Fruit fly (Drosophila melanogaster) whole organism, prepupa: ENCODE results near the gene Nufip.

Source experiments
- CG10669 ChIP-seq: fragments of 200-800 bp; sonication (Bioruptor generic); optimal IDR thresholded peaks from 3 replicates; lab custom pipeline; 2018; ENCODE audit warnings: missing biosample characterization, mild to moderate bottlenecking, missing genetic modification characterization, moderate library complexity
- CG11294 ChIP-seq: fragments of 200-800 bp; sonication (Bioruptor generic); IDR thresholded peaks from 2 replicates; pipeline ENCODE4 v1.3.6; 2022; ENCODE audit warnings: missing biosample characterization, missing genetic modification characterization
- CG11762 ChIP-seq: fragments of 200-800 bp; sonication (Bioruptor generic); optimal IDR thresholded peaks from 3 replicates; lab custom pipeline; 2016; ENCODE audit warnings: missing biosample characterization, missing genetic modification characterization; ENCODE audit not compliant: insufficient read depth
- CG11902 ChIP-seq: fragments of 200-800 bp; sonication (Bioruptor generic); optimal IDR thresholded peaks from 3 replicates; lab custom pipeline; 2016; ENCODE audit warnings: missing biosample characterization, missing genetic modification characterization
- CG15336 ChIP-seq: fragments of 200-800 bp; sonication (Bioruptor generic); IDR thresholded peaks from 2 replicates; pipeline ENCODE4 v1.3.6; 2022; ENCODE audit warnings: missing biosample characterization, missing genetic modification characterization
- CG32006 ChIP-seq: fragments of 200-800 bp; sonication (Bioruptor generic); optimal IDR thresholded peaks from 3 replicates; lab custom pipeline; 2017; ENCODE audit warnings: missing biosample characterization, mild to moderate bottlenecking, missing genetic modification characterization
- CG34406 ChIP-seq: fragments of 200-800 bp; sonication (Bioruptor generic); optimal IDR thresholded peaks from 3 replicates; lab custom pipeline; 2016; ENCODE audit warnings: missing biosample characterization, missing genetic modification characterization
- CG3919 ChIP-seq: fragments of 200-800 bp; sonication (Bioruptor generic); optimal IDR thresholded peaks from 3 replicates; lab custom pipeline; 2016; ENCODE audit warnings: missing biosample characterization, missing genetic modification characterization
- CG4318 ChIP-seq: fragments of 200-800 bp; sonication (Bioruptor generic); optimal IDR thresholded peaks from 3 replicates; lab custom pipeline; 2017; ENCODE audit warnings: missing biosample characterization, mild to moderate bottlenecking, missing genetic modification characterization
- CG6276 ChIP-seq: fragments of 200-800 bp; sonication (Bioruptor generic); optimal IDR thresholded peaks from 2 replicates; lab custom pipeline; 2017; ENCODE audit warnings: missing biosample characterization, mild to moderate bottlenecking, missing genetic modification characterization
- CG6792 ChIP-seq: fragments of 200-800 bp; sonication (Bioruptor generic); optimal IDR thresholded peaks from 3 replicates; lab custom pipeline; 2016; ENCODE audit warnings: missing biosample characterization, missing genetic modification characterization
- CG6808 ChIP-seq: fragments of 200-800 bp; sonication (Bioruptor generic); optimal IDR thresholded peaks from 3 replicates; lab custom pipeline; 2017; ENCODE audit warnings: missing biosample characterization, missing genetic modification characterization, mild to moderate bottlenecking, moderate library complexity, missing genetic modification reagents
- CG6854 ChIP-seq: fragments of 200-800 bp; sonication (Bioruptor generic); optimal IDR thresholded peaks from 2 replicates; lab custom pipeline; 2017; ENCODE audit warnings: missing biosample characterization, mild to moderate bottlenecking, missing genetic modification characterization
- CG7368 ChIP-seq: fragments of 200-800 bp; sonication (Bioruptor generic); optimal IDR thresholded peaks from 3 replicates; lab custom pipeline; 2016; ENCODE audit warnings: missing biosample characterization, missing genetic modification characterization
- CG8119 ChIP-seq: fragments of 200-800 bp; sonication (Bioruptor generic); IDR thresholded peaks from 3 replicates; pipeline ENCODE4 v1.3.6; 2022; ENCODE audit warnings: missing biosample characterization, missing genetic modification characterization
- CG8319 ChIP-seq: fragments of 200-800 bp; sonication (Bioruptor generic); optimal IDR thresholded peaks from 3 replicates; lab custom pipeline; 2016; ENCODE audit warnings: missing biosample characterization, missing genetic modification characterization
- CG8632 ChIP-seq: fragments of 200-800 bp; sonication (Bioruptor generic); optimal IDR thresholded peaks from 3 replicates; lab custom pipeline; 2016; ENCODE audit warnings: missing biosample characterization, missing genetic modification characterization
- Eip75B ChIP-seq: fragments of 200-800 bp; sonication (Bioruptor generic); optimal IDR thresholded peaks from 3 replicates; lab custom pipeline; 2016; ENCODE audit warnings: missing biosample characterization, missing genetic modification characterization
- Eip78C ChIP-seq: fragments of 200-800 bp; sonication (Bioruptor generic); peaks from one replicate; lab custom pipeline; 2016; ENCODE audit warnings: missing biosample characterization, missing genetic modification characterization
- Ets21C ChIP-seq: fragments of 200-800 bp; sonication (Bioruptor generic); optimal IDR thresholded peaks from 3 replicates; lab custom pipeline; 2016; ENCODE audit warnings: missing biosample characterization, missing genetic modification characterization
- Ets96B ChIP-seq: fragments of 200-800 bp; optimal IDR thresholded peaks from 2 replicates; lab custom pipeline; 2019; ENCODE audit warnings: missing biosample characterization, mild to moderate bottlenecking, missing genetic modification characterization, moderate library complexity
- Gug ChIP-seq: fragments of 200-800 bp; sonication (Bioruptor generic); IDR thresholded peaks from 2 replicates; pipeline ENCODE4 v1.3.6; 2022; ENCODE audit warnings: missing biosample characterization, missing genetic modification characterization
- Hr38 ChIP-seq: sonication (Bioruptor generic); optimal IDR thresholded peaks from 2 replicates; lab custom pipeline; 2016; ENCODE audit warnings: missing biosample characterization, missing genetic modification characterization
- Hr39 ChIP-seq: fragments of 200-800 bp; sonication (Bioruptor generic); optimal IDR thresholded peaks from 2 replicates; lab custom pipeline; 2016; ENCODE audit warnings: missing biosample characterization, missing genetic modification characterization
- Hr4 ChIP-seq: fragments of 200-800 bp; sonication (Bioruptor generic); optimal IDR thresholded peaks from 3 replicates; lab custom pipeline; 2016; ENCODE audit warnings: missing biosample characterization, missing genetic modification characterization
- Lpt ChIP-seq: fragments of 200-800 bp; sonication (Bioruptor generic); optimal IDR thresholded peaks from 3 replicates; lab custom pipeline; 2016; ENCODE audit warnings: missing biosample characterization, missing genetic modification characterization
- Met ChIP-seq: fragments of 200-800 bp; sonication (Bioruptor generic); optimal IDR thresholded peaks from 3 replicates; lab custom pipeline; 2016; ENCODE audit warnings: missing biosample characterization, missing genetic modification characterization
- OdsH ChIP-seq: fragments of 200-800 bp; sonication (Bioruptor generic); optimal IDR thresholded peaks from 3 replicates; lab custom pipeline; 2016; ENCODE audit warnings: missing biosample characterization, missing genetic modification characterization
- Smox ChIP-seq: fragments of 200-800 bp; sonication (Bioruptor generic); optimal IDR thresholded peaks from 3 replicates; lab custom pipeline; 2016; ENCODE audit warnings: missing biosample characterization, missing genetic modification characterization
- Sox102F ChIP-seq: fragments of 200-800 bp; sonication (Bioruptor generic); optimal IDR thresholded peaks from 2 replicates; lab custom pipeline; 2016; ENCODE audit warnings: missing biosample characterization, mild to moderate bottlenecking, missing genetic modification characterization
- Sox14 ChIP-seq: fragments of 200-800 bp; sonication (Bioruptor generic); optimal IDR thresholded peaks from 3 replicates; lab custom pipeline; 2016; ENCODE audit warnings: missing biosample characterization, missing genetic modification characterization
- Sox15 ChIP-seq: fragments of 200-800 bp; sonication (Bioruptor generic); optimal IDR thresholded peaks from 3 replicates; lab custom pipeline; 2016; ENCODE audit warnings: missing biosample characterization, missing genetic modification characterization
- achi ChIP-seq: fragments of 200-800 bp; sonication (Bioruptor generic); optimal IDR thresholded peaks from 3 replicates; lab custom pipeline; 2016; ENCODE audit warnings: missing biosample characterization, missing genetic modification characterization
- acj6 ChIP-seq: fragments of 200-800 bp; sonication (Bioruptor generic); optimal IDR thresholded peaks from 3 replicates; lab custom pipeline; 2016; ENCODE audit warnings: missing biosample characterization, missing genetic modification characterization
- cyc ChIP-seq: fragments of 200-800 bp; sonication (Bioruptor generic); optimal IDR thresholded peaks from 3 replicates; lab custom pipeline; 2016; ENCODE audit warnings: missing biosample characterization, missing genetic modification characterization
- dac ChIP-seq: fragments of 200-800 bp; sonication (Bioruptor generic); optimal IDR thresholded peaks from 2 replicates; lab custom pipeline; 2017; ENCODE audit warnings: missing biosample characterization, mild to moderate bottlenecking, missing genetic modification characterization
- dsx ChIP-seq: fragments of 200-800 bp; optimal IDR thresholded peaks from 3 replicates; lab custom pipeline; 2019; ENCODE audit warnings: missing biosample characterization, mild to moderate bottlenecking, missing genetic modification characterization, moderate library complexity; ENCODE audit not compliant: poor library complexity, severe bottlenecking
- eg ChIP-seq: fragments of 200-800 bp; sonication (Bioruptor generic); IDR thresholded peaks from 3 replicates; pipeline ENCODE4 v1.3.6; 2022; ENCODE audit warnings: missing biosample characterization, missing genetic modification characterization
- fd85E ChIP-seq: fragments of 200-800 bp; sonication (Bioruptor generic); optimal IDR thresholded peaks from 3 replicates; lab custom pipeline; 2016; ENCODE audit warnings: missing biosample characterization, missing genetic modification characterization
- lz ChIP-seq: fragments of 200-800 bp; sonication (Bioruptor generic); optimal IDR thresholded peaks from 3 replicates; lab custom pipeline; 2016; ENCODE audit warnings: missing biosample characterization, missing genetic modification characterization
- net ChIP-seq: fragments of 200-800 bp; sonication (Bioruptor generic); optimal IDR thresholded peaks from 3 replicates; lab custom pipeline; 2016; ENCODE audit warnings: missing biosample characterization, missing genetic modification characterization
- pdm3 ChIP-seq: fragments of 200-800 bp; sonication (Bioruptor generic); optimal IDR thresholded peaks from 3 replicates; lab custom pipeline; 2016; ENCODE audit warnings: missing biosample characterization, missing genetic modification characterization
- salr ChIP-seq, 2 experiments: fragments of 200-800 bp; sonication (Bioruptor generic); optimal IDR thresholded peaks; 3 replicates each; lab custom pipeline; 2016 to 2018; ENCODE audit warnings: missing biosample characterization in 2 of 2, missing genetic modification characterization in 2 of 2, mild to moderate bottlenecking in 1 of 2
- spab ChIP-seq: fragments of 200-800 bp; sonication (Bioruptor generic); optimal IDR thresholded peaks from 2 replicates; lab custom pipeline; 2017; ENCODE audit warnings: missing biosample characterization, mild to moderate bottlenecking, missing genetic modification characterization, missing genetic modification reagents
- svp ChIP-seq: fragments of 200-800 bp; sonication (Bioruptor generic); peaks from one replicate; lab custom pipeline; 2016; ENCODE audit warnings: missing biosample characterization, missing genetic modification characterization
- topi ChIP-seq: fragments of 200-800 bp; sonication (Bioruptor generic); optimal IDR thresholded peaks from 3 replicates; lab custom pipeline; 2016; ENCODE audit warnings: missing biosample characterization, missing genetic modification characterization
- vri ChIP-seq: fragments of 200-800 bp; sonication (Bioruptor generic); optimal IDR thresholded peaks from 3 replicates; lab custom pipeline; 2016; ENCODE audit warnings: missing biosample characterization, mild to moderate bottlenecking, missing genetic modification characterization

The Nufip gene

dm6 chr3L:18786066-18786426, 37.9 kb upstream of the Nufip start:
- TF ChIP-seq Eip75B (GFP tag; lab: Kevin White, UChicago) (peak; percentile 20), CG10669 (GFP tag; lab: Kevin White, UChicago) (no peak), dac (GFP tag; lab: Kevin White, UChicago) (peak; percentile 29), Eip78C (GFP tag; lab: Kevin White, UChicago) (peak; percentile 32), net (GFP tag; lab: Kevin White, UChicago) (no peak), Hr4 (GFP tag; lab: Kevin White, UChicago) (peak; percentile 37), Gug (GFP tag; lab: Robert Waterston, UW) (peak; percentile 20; the same call in 1 of the 2 replicates), CG15336 (peak; percentile 72)

DNA sequence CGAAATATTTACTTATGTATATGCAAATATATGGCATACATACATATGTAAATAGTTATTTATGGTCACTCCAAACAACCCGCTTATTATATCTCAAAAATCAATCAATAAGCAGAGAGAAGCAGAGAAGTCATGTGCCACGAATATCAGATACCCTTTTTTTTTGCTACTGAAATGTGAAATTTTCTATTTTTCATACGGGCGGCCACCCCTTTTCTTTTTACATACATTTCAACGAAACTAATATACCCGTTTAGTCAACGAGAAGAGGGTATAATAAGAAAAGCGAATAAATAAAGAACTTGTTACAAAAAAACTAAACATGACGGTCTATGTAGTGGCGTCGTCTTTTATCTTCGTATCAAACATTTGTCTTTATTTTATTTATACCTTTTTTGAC, 36.4 kb upstream of the Nufip start:
- TF ChIP-seq Hr39: no peak
- TF ChIP-seq CG10669 (GFP tag; lab: Kevin White, UChicago): no peak
- peak; percentile 48 for TF ChIP-seq CG15336
- peak; percentile 54 for TF ChIP-seq Eip78C (GFP tag; lab: Kevin White, UChicago)
- TF ChIP-seq eg (GFP tag; lab: Robert Waterston, UW): peak; percentile 68
- no peak for TF ChIP-seq acj6 (GFP tag; lab: Kevin White, UChicago)
- no peak for TF ChIP-seq Lpt (GFP tag; lab: Kevin White, UChicago)
- 0 out of 2 replicates have a peak, but pooled peaks have one; percentile 26 for TF ChIP-seq Gug (GFP tag; lab: Robert Waterston, UW)
- no peak for TF ChIP-seq vri (GFP tag; lab: Kevin White, UChicago)
- no peak for TF ChIP-seq lz (GFP tag; lab: Kevin White, UChicago)
- TF ChIP-seq svp (GFP tag; lab: Kevin White, UChicago): no peak
- TF ChIP-seq Hr38 (GFP tag; lab: Kevin White, UChicago): no peak
- no peak for TF ChIP-seq achi (GFP tag; lab: Kevin White, UChicago)
- TF ChIP-seq salr (GFP tag; optimal IDR thresholded peaks at IDR 0.05; lab: Kevin White, UChicago): no peak
- TF ChIP-seq CG11762 (GFP tag; lab: Kevin White, UChicago): no peak
- TF ChIP-seq CG8119 (GFP tag; lab: Robert Waterston, UW): 0 out of 3 replicates have a peak, but pooled peaks have one; percentile 18
- no peak for TF ChIP-seq CG6792 (GFP tag; lab: Kevin White, UChicago)
- peak; percentile 52; the same call in 1 of the 2 replicates for TF ChIP-seq CG11294 (GFP tag; lab: Robert Waterston, UW)
- no peak for TF ChIP-seq Ets21C (GFP tag; lab: Kevin White, UChicago)
- TF ChIP-seq topi: no peak
- TF ChIP-seq CG3919 (GFP tag; lab: Kevin White, UChicago): no peak
- peak; percentile 35 for TF ChIP-seq pdm3
- TF ChIP-seq Eip75B (GFP tag; lab: Kevin White, UChicago): no peak
- peak; percentile 16 for TF ChIP-seq Hr4 (GFP tag; lab: Kevin White, UChicago)
- no peak for TF ChIP-seq Met
- no peak for TF ChIP-seq fd85E (GFP tag; lab: Kevin White, UChicago)
- peak; percentile 2 for TF ChIP-seq OdsH (GFP tag; lab: Kevin White, UChicago)

DNA sequence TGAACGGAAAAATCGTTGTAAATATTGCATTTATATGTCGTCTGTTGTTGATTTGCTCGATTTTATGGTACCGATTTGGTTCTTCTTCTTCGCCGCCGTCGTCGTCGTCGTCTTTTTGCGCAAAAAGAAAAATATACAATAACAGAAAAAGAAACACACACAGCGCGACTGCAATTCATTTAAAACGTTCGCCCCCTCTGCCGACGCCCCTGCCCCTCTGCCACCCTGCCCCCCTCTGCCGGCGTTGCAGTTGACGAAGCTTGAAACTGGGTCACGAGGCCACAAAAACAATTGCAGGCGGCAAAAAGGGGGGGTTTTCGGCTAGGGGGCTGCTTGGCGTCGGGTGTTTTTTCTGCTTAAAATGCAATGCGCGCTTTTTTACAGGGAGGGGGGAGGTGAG, 35.4 kb upstream of the Nufip start:
- TF ChIP-seq Sox15 (GFP tag; lab: Kevin White, UChicago): no peak
- no peak for TF ChIP-seq CG11762 (GFP tag; lab: Kevin White, UChicago)
- TF ChIP-seq CG6276 (GFP tag; lab: Kevin White, UChicago): peak; percentile 60
- TF ChIP-seq CG7368 (GFP tag; lab: Kevin White, UChicago): no peak
- TF ChIP-seq CG34406 (GFP tag; lab: Kevin White, UChicago): peak; percentile 13
- no peak for TF ChIP-seq Smox (GFP tag; lab: Kevin White, UChicago)
- peak; percentile 11 for TF ChIP-seq dsx (GFP tag; lab: Kevin White, UChicago)
- no peak for TF ChIP-seq Ets21C (GFP tag; lab: Kevin White, UChicago)
- no peak for TF ChIP-seq spab
- TF ChIP-seq Sox102F (GFP tag; lab: Kevin White, UChicago): no peak
- peak; percentile 58 for TF ChIP-seq Lpt (GFP tag; lab: Kevin White, UChicago)
- TF ChIP-seq CG32006 (GFP tag; lab: Kevin White, UChicago): peak; percentile 48
- no peak for TF ChIP-seq CG8319 (GFP tag; lab: Kevin White, UChicago)
- no peak for TF ChIP-seq Met
- peak; percentile 69 for TF ChIP-seq CG15336
- no peak for TF ChIP-seq CG6854 (GFP tag; lab: Kevin White, UChicago)
- TF ChIP-seq Ets96B: peak; percentile 38
- peak; percentile 4 for TF ChIP-seq OdsH (GFP tag; lab: Kevin White, UChicago)
- no peak for TF ChIP-seq Eip75B (GFP tag; lab: Kevin White, UChicago)
- peak; percentile 55 for TF ChIP-seq CG6808 (GFP tag; lab: Kevin White, UChicago)
- peak; percentile 15 for TF ChIP-seq CG8632
- no peak for TF ChIP-seq Sox14 (GFP tag; lab: Kevin White, UChicago)
- TF ChIP-seq cyc (GFP tag; lab: Kevin White, UChicago): no peak
- TF ChIP-seq CG11902 (GFP tag; lab: Kevin White, UChicago): no peak
- TF ChIP-seq acj6 (GFP tag; lab: Kevin White, UChicago): no peak
- TF ChIP-seq CG8119 (GFP tag; lab: Robert Waterston, UW): peak; percentile 66
- TF ChIP-seq achi (GFP tag; lab: Kevin White, UChicago): peak; percentile 21
- TF ChIP-seq CG4318: no peak
- TF ChIP-seq topi: no peak
